Worm (Caenorhabditis elegans) whole organism, L1 larva: Measurements from ENCODE around the gene R11H6.5.

Source experiments
- aly-2 ChIP-seq: fragments of 150-350 bp; optimal IDR thresholded peaks from 2 replicates; lab custom pipeline; 2014; ENCODE audit warnings: missing biosample characterization, missing genetic modification characterization
- ceh-8 ChIP-seq: fragments of 200-800 bp; sonication (Bioruptor generic); optimal IDR thresholded peaks from 2 replicates; lab custom pipeline; 2018; ENCODE audit warnings: mild to moderate bottlenecking, missing genetic modification characterization, moderate library complexity, missing compliant biosample characterization
- elt-3 ChIP-seq, 6 experiments: fragments of 150-350 bp in 1 of 6; sonication (generic microtip); optimal IDR thresholded peaks; 2 replicates each; lab custom pipeline; 2017 to 2018; ENCODE audit warnings: missing biosample characterization in 6 of 6, missing genetic modification characterization in 6 of 6, inconsistent platforms in 1 of 6
- nhr-20 ChIP-seq: sonication (generic microtip); optimal IDR thresholded peaks from 2 replicates; lab custom pipeline; 2016; ENCODE audit warnings: mild to moderate bottlenecking, missing genetic modification characterization, missing compliant biosample characterization
- nhr-77 ChIP-seq: fragments of 150-350 bp; optimal IDR thresholded peaks from 2 replicates; lab custom pipeline; 2014; ENCODE audit warnings: missing biosample characterization, missing genetic modification characterization
- skn-1 ChIP-seq: fragments of 150-350 bp; optimal IDR thresholded peaks from 2 replicates; lab custom pipeline; 2014; ENCODE audit warnings: missing biosample characterization, missing genetic modification characterization
- tlp-1 ChIP-seq: fragments of 150-350 bp; optimal IDR thresholded peaks from 2 replicates; lab custom pipeline; 2014; ENCODE audit warnings: missing biosample characterization, missing genetic modification characterization

- TF ChIP-seq skn-1 (tag; lab: Kevin White, UChicago) (no peak), nhr-77 (tag; lab: Kevin White, UChicago) (no peak), ceh-8 (GFP tag; lab: Kevin White, UChicago) (no peak), tlp-1 (no peak), elt-3 (tag; optimal IDR thresholded peaks at IDR 0.05; lab: Kevin White, UChicago) (no peak), aly-2 (no peak), nhr-20 (tag; lab: Kevin White, UChicago) (no peak)
Measured at ce11 chrV:14597005-14597680, 14.9 kb downstream of the R11H6.5 start, which contains the start of gene pes-9.
